Worm (Caenorhabditis elegans): ENCODE data around the gene T28D9.11.

DNA sequence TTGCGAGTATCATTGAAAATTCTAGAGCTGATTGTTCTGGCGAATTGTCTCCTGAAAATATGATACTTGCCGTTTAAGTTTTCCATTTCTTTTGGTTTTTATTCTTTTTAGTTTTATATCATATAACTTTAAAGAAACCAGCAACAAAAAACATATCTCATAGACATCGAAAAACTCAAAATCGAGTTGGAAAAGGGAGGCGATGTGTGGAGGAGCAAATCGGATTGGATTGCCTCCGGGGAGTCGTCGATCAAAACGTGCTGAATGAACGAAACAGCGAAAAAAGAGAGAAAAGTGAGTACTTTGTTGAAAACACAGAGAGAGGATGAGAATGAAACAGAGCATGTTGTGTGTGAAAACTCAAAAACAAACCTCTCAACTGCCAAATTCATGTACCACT is 5.3 kb upstream of the T28D9.11 start:
- TF ChIP-seq pha-2 (tag; optimal IDR thresholded peaks at IDR 0.05) = no peak
- no peak for TF ChIP-seq mec-3 (tag; optimal IDR thresholded peaks at IDR 0.05; ENCODE audit: borderline replicate concordance)
- TF ChIP-seq ceh-6 (GFP tag; optimal IDR thresholded peaks at IDR 0.05) = no peak
- TF ChIP-seq pros-1 (tag; optimal IDR thresholded peaks at IDR 0.05) = no peak

Data from whole organism, late embryonic.